Worm (Caenorhabditis elegans) whole organism, midembryonic: ENCODE results near the gene F56D6.22.
"Not testable (repeated sequence)": the region's sequence is repeated elsewhere in the genome, so short reads cannot be mapped to it uniquely, and the experiment has no call there.

ENCODE experiments used
- T22C8.4 ChIP-seq: fragments of 200-800 bp; sonication (Bioruptor generic); IDR thresholded peaks from 2 replicates; pipeline ENCODE4 v1.3.6; 2022; ENCODE audit warnings: missing genetic modification characterization, missing compliant biosample characterization
- cog-1 ChIP-seq: sonication (generic microtip); optimal IDR thresholded peaks from 2 replicates; lab custom pipeline; 2016; ENCODE audit warnings: missing genetic modification characterization, missing compliant biosample characterization
- flt-1 ChIP-seq: fragments of 200-800 bp; sonication (Bioruptor generic); IDR thresholded peaks from 2 replicates; pipeline ENCODE4 v1.3.6; 2022; ENCODE audit warnings: missing genetic modification characterization, missing compliant biosample characterization
- klf-2 ChIP-seq: fragments of 200-800 bp; sonication (Bioruptor generic); conservative IDR thresholded peaks from 2 replicates; pipeline ENCODE4 v1.3.6; 2022; ENCODE audit warnings: missing genetic modification reagents, missing genetic modification characterization, missing compliant biosample characterization
- med-1 ChIP-seq: sonication (generic microtip); optimal IDR thresholded peaks from 2 replicates; lab custom pipeline; 2017; ENCODE audit warnings: missing genetic modification characterization, mild to moderate bottlenecking, missing compliant biosample characterization, antibody characterized with exemption, missing genetic modification reagents; ENCODE audit not compliant: insufficient read depth
- ref-1 ChIP-seq: fragments of 200-800 bp; sonication (Bioruptor generic); conservative IDR thresholded peaks from 2 replicates; pipeline ENCODE4 v1.3.6; 2022; ENCODE audit warnings: missing genetic modification reagents, missing genetic modification characterization, missing compliant biosample characterization
- tab-1 ChIP-seq: fragments of 200-800 bp; sonication (Bioruptor generic); IDR thresholded peaks from 2 replicates; pipeline ENCODE4 v1.3.6; 2022; ENCODE audit warnings: missing genetic modification characterization, missing compliant biosample characterization
- ztf-23 ChIP-seq: fragments of 200-800 bp; sonication (Bioruptor generic); IDR thresholded peaks from 2 replicates; pipeline ENCODE4 v1.3.6; 2022; ENCODE audit warnings: missing genetic modification reagents, missing genetic modification characterization, missing compliant biosample characterization
- ztf-29 ChIP-seq: fragments of 200-800 bp; sonication (Bioruptor generic); IDR thresholded peaks from 2 replicates; pipeline ENCODE4 v1.3.6; 2022; ENCODE audit warnings: missing genetic modification reagents, missing genetic modification characterization, missing compliant biosample characterization

The F56D6.22 gene

DNA sequence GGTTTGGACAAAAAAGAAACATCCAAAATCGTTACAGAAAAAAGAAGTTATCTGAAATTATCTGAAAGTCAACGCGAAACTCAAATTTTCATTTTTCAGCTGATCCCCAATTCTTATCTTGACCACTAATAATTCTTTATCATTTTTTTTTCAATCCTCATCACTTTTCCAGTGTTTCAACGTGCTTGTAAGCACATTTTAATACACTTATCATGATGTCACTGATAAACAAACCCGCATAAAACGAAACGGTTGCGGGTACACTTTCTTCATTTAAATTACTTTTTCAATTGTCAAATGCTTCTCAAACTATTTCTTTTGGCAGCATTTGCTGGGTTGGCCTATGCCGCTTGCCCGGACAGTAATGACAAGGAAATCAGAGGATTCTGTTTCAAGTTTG lies 14.5 kb upstream of the F56D6.22 start, which contains the start of gene clec-67:
TSS of gene clec-67 (plus strand) at position 268 of the 400 bp plus-strand sequence.
- TF ChIP-seq med-1 (no peak), ztf-29 (GFP tag; lab: Robert Waterston, UW) (no peak), tab-1 (GFP tag; lab: Robert Waterston, UW) (no peak), T22C8.4 (GFP tag; lab: Robert Waterston, UW) (no peak), ref-1 (GFP tag; lab: Robert Waterston, UW) (no peak)

DNA sequence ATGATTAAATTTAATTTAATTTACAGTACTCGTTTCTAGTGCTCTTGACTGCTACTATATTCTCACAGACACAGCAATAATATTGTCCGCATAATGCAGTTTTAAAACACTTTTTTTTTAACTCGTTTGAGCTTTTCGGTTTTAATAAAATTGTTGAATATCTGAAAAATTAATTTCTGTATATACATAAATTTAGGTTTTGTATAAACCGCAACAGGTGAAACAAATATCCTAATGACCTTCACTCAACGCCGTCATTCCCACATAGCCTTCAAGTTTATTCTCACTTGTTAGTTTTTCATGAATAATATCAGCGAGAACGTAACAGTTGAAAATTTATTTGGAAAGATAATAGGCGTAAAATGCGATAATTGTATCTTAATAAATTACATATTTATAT lies 12.1 kb upstream of the F56D6.22 start, which contains the start of gene srz-19:
TSS of gene srz-19 (plus strand) at position 301 of the 400 bp plus-strand sequence.
- TF ChIP-seq tab-1 (GFP tag; lab: Robert Waterston, UW), result no peak
- TF ChIP-seq T22C8.4 (GFP tag; lab: Robert Waterston, UW), result no peak
- TF ChIP-seq klf-2 (GFP tag; lab: Robert Waterston, UW), result no peak
- TF ChIP-seq ztf-23 (GFP tag; lab: Robert Waterston, UW), result no peak
- TF ChIP-seq cog-1 (tag; lab: Kevin White, UChicago), result no peak
- TF ChIP-seq ref-1 (GFP tag; lab: Robert Waterston, UW), result no peak
- no peak for TF ChIP-seq ztf-29 (GFP tag; lab: Robert Waterston, UW)
- no peak for TF ChIP-seq med-1
- no peak for TF ChIP-seq flt-1 (GFP tag; lab: Robert Waterston, UW)

DNA sequence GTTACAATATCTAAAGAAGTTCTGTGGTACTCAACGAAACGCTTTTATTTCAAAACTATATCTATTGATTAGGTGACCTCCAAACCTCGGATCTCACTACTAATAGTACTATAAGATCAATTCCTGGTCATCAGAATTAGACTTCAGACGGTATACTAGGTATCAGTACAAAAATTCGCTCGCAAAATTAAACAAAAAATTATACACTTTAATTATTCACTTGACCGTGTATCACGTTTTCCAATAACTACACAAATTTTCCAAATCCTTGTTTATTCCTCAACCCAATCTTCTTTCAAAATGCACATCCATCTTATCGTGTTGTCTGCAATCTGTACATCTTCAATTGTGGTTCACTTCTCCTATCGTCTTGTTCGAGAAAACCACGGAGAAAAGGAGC lies 10.8 kb upstream of the F56D6.22 start, which contains the start of gene F56D6.23:
TSS of gene F56D6.23 (plus strand) at position 301 of the 400 bp plus-strand sequence.
- TF ChIP-seq ref-1 (GFP tag; lab: Robert Waterston, UW) (no peak), klf-2 (GFP tag; lab: Robert Waterston, UW) (no peak), T22C8.4 (GFP tag; lab: Robert Waterston, UW) (no peak), tab-1 (GFP tag; lab: Robert Waterston, UW) (no peak), ztf-29 (GFP tag; lab: Robert Waterston, UW) (no peak), flt-1 (GFP tag; lab: Robert Waterston, UW) (no peak), ztf-23 (GFP tag; lab: Robert Waterston, UW) (no peak), med-1 (no peak), cog-1 (tag; lab: Kevin White, UChicago) (no peak)

DNA sequence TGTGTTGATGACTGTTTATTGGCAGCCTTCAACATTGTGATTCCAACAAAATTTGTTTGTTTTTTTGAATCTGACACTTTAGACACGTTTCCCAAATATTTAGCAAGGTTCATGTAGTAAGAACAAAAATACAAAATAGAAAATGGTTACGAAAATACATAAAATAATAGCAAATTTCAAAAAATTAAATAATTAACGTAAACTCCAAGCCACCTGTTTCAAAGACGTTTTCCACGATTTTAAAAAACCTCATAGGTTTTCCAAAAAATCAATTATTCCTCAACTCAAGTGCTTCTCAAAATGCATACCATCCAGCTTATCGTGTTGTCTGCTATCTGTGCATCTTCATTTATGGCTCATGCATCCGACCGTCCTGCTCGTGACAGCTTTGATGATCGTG lies 10.0 kb upstream of the F56D6.22 start, which contains the start of gene F56D6.14:
TSS of gene F56D6.14 (plus strand) at position 301 of the 400 bp plus-strand sequence.
- TF ChIP-seq klf-2 (GFP tag; lab: Robert Waterston, UW) (no peak), ztf-23 (GFP tag; lab: Robert Waterston, UW) (no peak), T22C8.4 (GFP tag; lab: Robert Waterston, UW) (no peak), cog-1 (tag; lab: Kevin White, UChicago) (no peak), flt-1 (GFP tag; lab: Robert Waterston, UW) (no peak), ref-1 (GFP tag; lab: Robert Waterston, UW) (no peak), ztf-29 (GFP tag; lab: Robert Waterston, UW) (no peak), med-1 (no peak), tab-1 (GFP tag; lab: Robert Waterston, UW) (no peak)

DNA sequence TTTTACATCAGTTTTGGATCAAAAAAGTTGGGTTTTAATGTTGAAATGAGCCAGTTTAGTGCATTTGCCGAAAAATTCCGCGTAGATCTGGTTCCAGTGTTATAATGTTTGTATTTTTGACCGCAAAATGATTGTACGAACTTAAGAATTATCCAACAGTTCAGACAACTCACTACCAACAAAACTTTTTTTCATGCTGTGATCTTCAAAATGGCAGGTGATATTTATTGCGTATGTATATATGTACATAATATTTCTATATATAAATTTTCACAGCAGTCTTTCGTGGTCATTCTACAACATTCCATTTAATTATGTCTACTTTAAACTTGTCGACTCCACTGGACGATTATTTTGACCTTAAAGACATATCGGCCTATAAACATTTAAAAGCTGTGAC lies 7.9 kb upstream of the F56D6.22 start, which contains the start of gene srz-20:
TSS of gene srz-20 (plus strand) at position 301 of the 400 bp plus-strand sequence.
- no peak for TF ChIP-seq tab-1 (GFP tag; lab: Robert Waterston, UW)
- TF ChIP-seq med-1, result no peak
- no peak for TF ChIP-seq klf-2 (GFP tag; lab: Robert Waterston, UW)
- no peak for TF ChIP-seq ztf-29 (GFP tag; lab: Robert Waterston, UW)
- no peak for TF ChIP-seq cog-1 (tag; lab: Kevin White, UChicago)
- no peak for TF ChIP-seq T22C8.4 (GFP tag; lab: Robert Waterston, UW)
- no peak for TF ChIP-seq ztf-23 (GFP tag; lab: Robert Waterston, UW)
- no peak for TF ChIP-seq flt-1 (GFP tag; lab: Robert Waterston, UW)
- TF ChIP-seq ref-1 (GFP tag; lab: Robert Waterston, UW), result no peak

DNA sequence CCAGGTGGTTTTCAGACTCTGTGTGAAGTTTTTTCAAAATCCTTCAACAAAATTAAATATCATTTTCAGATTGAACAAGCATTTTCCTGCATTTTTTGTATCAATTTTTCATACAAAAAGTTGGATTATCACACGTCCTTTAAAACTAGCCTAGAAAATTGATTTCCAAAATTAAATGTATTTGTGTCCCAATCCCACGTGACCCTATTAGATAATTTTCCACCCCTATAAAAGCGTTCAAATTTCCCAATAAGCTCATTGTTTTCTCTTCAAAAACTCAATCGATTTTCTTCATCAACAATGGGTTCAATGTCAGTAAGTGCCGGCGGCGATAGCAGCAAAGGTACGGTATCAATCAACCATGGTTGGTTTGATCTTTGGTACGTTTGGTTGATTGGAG lies 7.1 kb upstream of the F56D6.22 start, which contains the start of gene F56D6.19:
TSS of gene F56D6.19 (plus strand) at position 301 of the 400 bp plus-strand sequence.
- TF ChIP-seq tab-1 (GFP tag; lab: Robert Waterston, UW) (no peak), cog-1 (tag; lab: Kevin White, UChicago) (no peak), flt-1 (GFP tag; lab: Robert Waterston, UW) (no peak), med-1 (no peak), klf-2 (GFP tag; lab: Robert Waterston, UW) (no peak), ref-1 (GFP tag; lab: Robert Waterston, UW) (no peak), T22C8.4 (GFP tag; lab: Robert Waterston, UW) (no peak), ztf-29 (GFP tag; lab: Robert Waterston, UW) (no peak)

DNA sequence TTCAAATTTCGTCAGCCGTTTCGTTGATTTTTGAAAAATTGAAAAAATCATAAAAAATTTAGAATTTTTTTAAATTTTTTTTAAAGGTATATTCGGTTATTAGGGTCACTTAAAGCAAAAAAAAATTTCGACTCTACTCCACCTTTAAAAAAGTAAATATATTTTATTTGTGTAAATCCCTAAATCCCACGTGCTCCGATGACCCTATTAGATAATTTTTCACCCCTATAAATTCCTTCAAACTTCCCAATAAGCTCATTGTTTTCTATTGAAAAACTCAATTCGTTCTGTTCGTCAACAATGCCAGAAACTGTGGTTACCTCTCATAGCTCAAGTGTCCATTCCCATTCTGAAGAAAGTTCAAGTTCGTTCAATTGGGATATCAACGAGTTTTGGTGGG lies 5.2 kb upstream of the F56D6.22 start, which contains the start of gene F56D6.20:
TSS of gene F56D6.20 (plus strand) at position 301 of the 400 bp plus-strand sequence.
- TF ChIP-seq ref-1 (GFP tag; lab: Robert Waterston, UW) (no peak), ztf-29 (GFP tag; lab: Robert Waterston, UW) (no peak), tab-1 (GFP tag; lab: Robert Waterston, UW) (no peak), klf-2 (GFP tag; lab: Robert Waterston, UW) (no peak), med-1 (no peak), cog-1 (tag; lab: Kevin White, UChicago) (no peak), T22C8.4 (GFP tag; lab: Robert Waterston, UW) (no peak), flt-1 (GFP tag; lab: Robert Waterston, UW) (no peak), ztf-23 (GFP tag; lab: Robert Waterston, UW) (no peak)

DNA sequence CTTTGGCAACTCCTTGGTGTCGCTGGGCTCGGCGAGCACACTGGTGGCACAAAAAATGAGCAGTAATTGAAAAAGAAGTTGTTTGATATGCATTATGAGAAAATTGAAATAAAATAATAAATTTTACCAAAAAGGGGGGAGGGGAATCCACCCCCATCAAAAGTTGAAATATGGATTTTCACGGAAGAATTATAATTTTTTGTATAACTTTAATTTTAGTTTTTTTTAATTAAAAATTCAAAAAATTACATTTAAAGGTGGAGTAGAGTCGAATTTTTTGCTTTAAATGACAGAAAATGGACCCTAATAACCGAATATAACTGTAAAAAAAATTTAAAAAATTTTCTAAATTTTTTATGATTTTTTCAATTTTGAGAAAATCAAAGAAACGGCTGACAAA lies 4.4 kb upstream of the F56D6.22 start, which contains the start of gene F56D6.18:
TSS of gene F56D6.18 (minus strand) at position 101 of the 400 bp plus-strand sequence.
- not testable (repeated sequence) for TF ChIP-seq tab-1, T22C8.4, ref-1 (GFP tag; lab: Robert Waterston, UW)

DNA sequence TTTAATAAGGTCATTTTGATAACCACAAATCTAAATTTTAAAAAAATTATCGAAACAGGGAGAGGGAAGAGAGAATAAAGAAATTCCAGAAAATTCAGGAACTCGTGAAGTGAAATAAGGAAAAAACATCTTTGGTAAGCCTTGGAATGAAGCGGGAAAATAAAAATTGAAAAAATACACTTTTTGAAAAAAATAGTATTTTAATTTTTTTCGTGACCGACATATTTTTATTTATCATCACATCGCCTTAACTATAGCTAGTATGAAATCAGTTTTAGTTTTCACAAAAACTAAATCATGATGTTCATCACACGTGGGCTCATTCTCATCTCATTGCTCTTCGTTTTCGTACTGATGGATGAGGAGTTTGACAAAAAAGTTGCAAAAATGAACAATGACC lies 1.7 kb upstream of the F56D6.22 start, which contains the start of gene F56D6.13:
TSS of gene F56D6.13 (plus strand) at position 301 of the 400 bp plus-strand sequence.
- TF ChIP-seq med-1 (no peak), ref-1 (GFP tag; lab: Robert Waterston, UW) (no peak), klf-2 (GFP tag; lab: Robert Waterston, UW) (no peak), tab-1 (GFP tag; lab: Robert Waterston, UW) (no peak), flt-1 (GFP tag; lab: Robert Waterston, UW) (no peak)
